2 fruit fly cellular contexts compared by ENCODE assay signal in genomic region chr2L:8403286-8404270, dm6.
TF ChIP-seq lines count a peak whose summit lies in the region.

emb (plus strand) TSS chr2L:8403573.

TF ChIP-seq in whole organism, embryonic, 481 proteins besides CTCF, POLR2A, EP300 and RAD21 (continued from another document and continues in another):
- TF ChIP-seq CG8478 (optimal IDR thresholded peaks at IDR 0.05; lab: Kevin White, UChicago) (peak; percentile 85), p53 (GFP tag; optimal IDR thresholded peaks at IDR 0.05; lab: Kevin White, UChicago) (peak; percentile 4), trem (tag; optimal IDR thresholded peaks at IDR 0.05; lab: Kevin White, UChicago) (peak; percentile 68), ttk (GFP tag; IDR thresholded peaks at IDR 0.05; lab: Robert Waterston, UW) (no peak), NC2β (GFP tag; optimal IDR thresholded peaks at IDR 0.05; lab: Kevin White, UChicago) (peak; percentile 47), CG18011 (GFP tag; optimal IDR thresholded peaks at IDR 0.05; lab: Kevin White, UChicago) (no peak), CG13775 (GFP tag; optimal IDR thresholded peaks at IDR 0.05; lab: Kevin White, UChicago) (peak; percentile 55), vnd (GFP tag; IDR thresholded peaks at IDR 0.05; lab: Robert Waterston, UW; ENCODE audit: partially characterized antibody) (peak; percentile 97), repo (GFP tag; optimal IDR thresholded peaks at IDR 0.05; lab: Kevin White, UChicago) (peak; percentile 19), Mad (GFP tag; optimal IDR thresholded peaks at IDR 0.05; lab: Kevin White, UChicago) (peak; percentile 65), slp2 (GFP tag; optimal IDR thresholded peaks at IDR 0.05; lab: Kevin White, UChicago) (peak; percentile 27), CG15269 (tag; optimal IDR thresholded peaks at IDR 0.05; lab: Kevin White, UChicago) (no peak), H2.0 (GFP tag; IDR thresholded peaks at IDR 0.05; lab: Robert Waterston, UW) (0 out of 2 replicates have a peak, but pooled peaks have one; percentile 22), CG2889 (GFP tag; IDR thresholded peaks at IDR 0.05; lab: Robert Waterston, UW) (no peak), dati (GFP tag; IDR thresholded peaks at IDR 0.05; lab: Robert Waterston, UW) (no peak), wdn (GFP tag; IDR thresholded peaks at IDR 0.05; lab: Robert Waterston, UW) (no peak), gce (GFP tag; IDR thresholded peaks at IDR 0.05; lab: Robert Waterston, UW) (no peak), CG10366 (GFP tag; IDR thresholded peaks at IDR 0.05; lab: Robert Waterston, UW) (peak; percentile 31; the same call in 1 of the 2 replicates), stc (GFP tag; IDR thresholded peaks at IDR 0.05; lab: Robert Waterston, UW) (no peak), trh (GFP tag; optimal IDR thresholded peaks at IDR 0.05; lab: Kevin White, UChicago) (no peak), dysf (GFP tag; IDR thresholded peaks at IDR 0.05; lab: Robert Waterston, UW) (peak; percentile 57; the same call in 2 of the 3 replicates), sima (GFP tag; optimal IDR thresholded peaks at IDR 0.05; lab: Kevin White, UChicago) (no peak), caup (GFP tag; optimal IDR thresholded peaks at IDR 0.05; lab: Kevin White, UChicago; ENCODE audit: severe bottlenecking) (peak; percentile 36), Myb (GFP tag; optimal IDR thresholded peaks at IDR 0.05; lab: Kevin White, UChicago) (peak; percentile 59), Nf-YC (tag; optimal IDR thresholded peaks at IDR 0.05; lab: Kevin White, UChicago) (no peak), Meics (GFP tag; optimal IDR thresholded peaks at IDR 0.05; lab: Kevin White, UChicago) (peak; percentile 45), Chrac-16 (GFP tag; optimal IDR thresholded peaks at IDR 0.05; lab: Kevin White, UChicago) (peak; percentile 56), corto (GFP tag; optimal IDR thresholded peaks at IDR 0.05; lab: Kevin White, UChicago) (no peak), twi (tag; optimal IDR thresholded peaks at IDR 0.05; lab: Kevin White, UChicago) (peak; percentile 40), gfzf (GFP tag; optimal IDR thresholded peaks at IDR 0.05; lab: Kevin White, UChicago) (peak; percentile 69), NK7.1 (GFP tag; optimal IDR thresholded peaks at IDR 0.05; lab: Kevin White, UChicago) (no peak), fd3F (GFP tag; optimal IDR thresholded peaks at IDR 0.05; lab: Kevin White, UChicago) (no peak), Hr39 (optimal IDR thresholded peaks at IDR 0.05; lab: Kevin White, UChicago) (no peak), emc (GFP tag; optimal IDR thresholded peaks at IDR 0.05; lab: Kevin White, UChicago) (no peak), fru (optimal IDR thresholded peaks at IDR 0.05; lab: Kevin White, UChicago) (no peak), bbx (GFP tag; IDR thresholded peaks at IDR 0.05; lab: Robert Waterston, UW; ENCODE audit: partially characterized antibody) (peak; percentile 96), Dref (GFP tag; IDR thresholded peaks at IDR 0.05; lab: Robert Waterston, UW) (peak; percentile 99), crol (GFP tag; IDR thresholded peaks at IDR 0.05; lab: Robert Waterston, UW) (no peak), crc (GFP tag; optimal IDR thresholded peaks at IDR 0.05; lab: Kevin White, UChicago) (no peak), CG16779 (GFP tag; IDR thresholded peaks at IDR 0.05; lab: Robert Waterston, UW) (no peak), HLHmδ (GFP tag; optimal IDR thresholded peaks at IDR 0.05; lab: Kevin White, UChicago) (peak; percentile 12), Sox100B (GFP tag; optimal IDR thresholded peaks at IDR 0.05; lab: Kevin White, UChicago) (no peak), tap (tag; optimal IDR thresholded peaks at IDR 0.05; lab: Kevin White, UChicago) (no peak), Ets97D (GFP tag; optimal IDR thresholded peaks at IDR 0.05; lab: Kevin White, UChicago) (peak; percentile 95), knrl (GFP tag; IDR thresholded peaks at IDR 0.05; lab: Robert Waterston, UW; ENCODE audit: partially characterized antibody) (peak; percentile 90), CG16813 (GFP tag; IDR thresholded peaks at IDR 0.05; lab: Robert Waterston, UW; ENCODE audit: partially characterized antibody) (peak; percentile 97), klu (GFP tag; IDR thresholded peaks at IDR 0.05; lab: Robert Waterston, UW) (no peak), CG12104 (GFP tag; optimal IDR thresholded peaks at IDR 0.05; lab: Kevin White, UChicago) (peak; percentile 52), CG18262 (tag; optimal IDR thresholded peaks at IDR 0.05; lab: Kevin White, UChicago) (peak; percentile 42), fd96Cb (tag; optimal IDR thresholded peaks at IDR 0.05; lab: Kevin White, UChicago) (peak; percentile 7), CG3726 (GFP tag; IDR thresholded peaks at IDR 0.05; lab: Robert Waterston, UW) (no peak), ro (GFP tag; IDR thresholded peaks at IDR 0.05; lab: Robert Waterston, UW) (no peak), BEAF-32 (GFP tag; optimal IDR thresholded peaks at IDR 0.05; lab: Kevin White, UChicago) (peak; percentile 91), sob (GFP tag; IDR thresholded peaks at IDR 0.05; lab: Robert Waterston, UW) (peak; percentile 57; the same call in 1 of the 2 replicates), Bdp1 (GFP tag; optimal IDR thresholded peaks at IDR 0.05; lab: Kevin White, UChicago) (peak; percentile 23), Nf-YA (GFP tag; IDR thresholded peaks at IDR 0.05; lab: Robert Waterston, UW) (no peak), CG8765 (GFP tag; IDR thresholded peaks at IDR 0.05; lab: Robert Waterston, UW) (no peak), schlank (tag; optimal IDR thresholded peaks at IDR 0.05; lab: Kevin White, UChicago) (no peak), CG7271 (tag; optimal IDR thresholded peaks at IDR 0.05; lab: Kevin White, UChicago) (no peak), Hr51 (GFP tag; optimal IDR thresholded peaks at IDR 0.05; lab: Kevin White, UChicago) (peak in 1 of 2 experiments; percentile 15), eve (GFP tag; optimal IDR thresholded peaks at IDR 0.05; lab: Kevin White, UChicago) (no peak), Mes4 (GFP tag; optimal IDR thresholded peaks at IDR 0.05; lab: Kevin White, UChicago) (peak; percentile 40), Lim3 (GFP tag; IDR thresholded peaks at IDR 0.05; lab: Robert Waterston, UW) (no peak), CG16863 (GFP tag; optimal IDR thresholded peaks at IDR 0.05; lab: Kevin White, UChicago) (peak; percentile 1), shn (GFP tag; optimal IDR thresholded peaks at IDR 0.05; lab: Kevin White, UChicago) (peak; percentile 46), Usf (GFP tag; optimal IDR thresholded peaks at IDR 0.05; lab: Kevin White, UChicago) (no peak), ash1 (GFP tag; optimal IDR thresholded peaks at IDR 0.05; lab: Kevin White, UChicago) (no peak)

TF ChIP-seq in whole organism, prepupa, 60 proteins besides CTCF, POLR2A, EP300 and RAD21 (continued from another document):
- TF ChIP-seq lz (GFP tag; optimal IDR thresholded peaks at IDR 0.05; lab: Kevin White, UChicago), result peak; percentile 36
- no peak for TF ChIP-seq vri (GFP tag; optimal IDR thresholded peaks at IDR 0.05; lab: Kevin White, UChicago)
- TF ChIP-seq Met (GFP tag; optimal IDR thresholded peaks at IDR 0.05; lab: Kevin White, UChicago), result no peak
- TF ChIP-seq CG15336 (GFP tag; IDR thresholded peaks at IDR 0.05; lab: Robert Waterston, UW), result peak; percentile 62
- TF ChIP-seq CG3919 (GFP tag; optimal IDR thresholded peaks at IDR 0.05; lab: Kevin White, UChicago), result no peak
- TF ChIP-seq esn (GFP tag; optimal IDR thresholded peaks at IDR 0.05; lab: Kevin White, UChicago), result peak; percentile 57
